Fruit fly (Drosophila melanogaster) S2 (cell line): ENCODE results near the gene AstCC.

Experiments used
- CG8478 ChIP-seq: fragments of >200 bp; optimal IDR thresholded peaks from 2 replicates; lab custom pipeline; 2018
- CTCF ChIP-seq, 2 experiments: fragments of >200 bp; optimal IDR thresholded peaks; 2 replicates each; lab custom pipeline; 2018

The AstCC gene

DNA sequence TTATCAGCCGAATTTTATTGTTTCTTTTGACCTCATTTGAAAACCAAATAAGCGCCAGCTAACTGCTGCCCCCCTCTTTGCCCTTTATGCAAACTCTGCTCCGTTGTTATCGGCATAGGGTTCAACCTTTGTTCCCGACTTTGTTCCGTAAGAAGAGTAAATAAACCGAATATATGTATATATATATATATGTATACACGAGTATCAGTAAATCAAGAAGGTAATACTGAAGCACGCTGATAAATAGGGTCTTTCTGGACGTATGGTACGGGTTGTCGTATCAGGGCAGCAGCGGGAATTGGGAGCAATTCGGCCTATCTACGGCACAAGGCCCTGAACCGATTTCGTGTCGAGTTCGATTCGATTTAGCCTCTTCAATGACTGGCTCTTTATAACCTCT, 46.1 kb downstream of the AstCC start:
- TF ChIP-seq CG8478 (lab: Kevin White, UChicago) = no peak

DNA sequence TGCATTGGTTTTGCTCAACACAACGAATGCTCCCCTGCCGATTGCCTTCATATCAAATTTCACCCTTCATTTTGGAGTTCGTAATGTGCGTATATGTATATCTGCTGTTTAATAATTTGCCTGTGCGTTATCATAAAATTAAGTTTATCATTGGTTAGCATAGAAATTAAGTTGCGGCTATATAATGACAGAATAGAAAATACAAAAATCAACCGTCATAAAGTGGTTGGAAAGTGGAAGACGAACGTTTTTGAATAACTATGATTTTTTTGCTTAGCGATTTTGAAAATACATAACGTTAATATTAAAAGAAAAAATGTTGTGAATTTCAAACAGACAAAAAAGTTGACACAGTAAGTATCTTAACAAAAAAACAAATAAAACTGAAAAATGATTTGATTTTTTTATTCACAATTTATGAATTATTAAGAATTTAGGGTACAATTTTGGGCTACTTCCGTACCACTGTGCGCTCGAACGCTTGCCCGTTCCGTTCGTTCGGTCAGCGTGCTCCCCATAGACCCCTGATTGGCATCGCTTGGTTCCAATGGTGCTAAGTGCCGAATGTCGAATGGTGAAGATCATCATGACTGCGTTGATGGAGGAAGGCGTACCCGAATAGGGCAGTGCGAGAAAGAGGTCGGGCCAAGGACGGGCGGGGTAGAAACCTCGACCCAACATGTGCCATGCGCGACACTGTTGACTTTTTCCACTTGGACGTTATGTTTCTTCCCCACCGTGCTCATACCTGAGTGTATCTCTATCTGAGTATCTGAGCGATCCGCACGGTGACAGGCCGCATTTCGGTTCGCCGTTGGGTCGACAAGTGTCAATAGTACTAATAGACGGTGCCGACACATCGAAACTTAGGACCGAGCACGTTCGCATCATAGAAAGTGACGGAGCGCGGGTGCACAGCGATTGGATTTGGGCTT, 47.2 kb downstream of the AstCC start:
- TF ChIP-seq CG8478 (lab: Kevin White, UChicago) = no peak
- no peak for TF ChIP-seq CTCF (optimal IDR thresholded peaks at IDR 0.05; lab: Kevin White, UChicago)

DNA sequence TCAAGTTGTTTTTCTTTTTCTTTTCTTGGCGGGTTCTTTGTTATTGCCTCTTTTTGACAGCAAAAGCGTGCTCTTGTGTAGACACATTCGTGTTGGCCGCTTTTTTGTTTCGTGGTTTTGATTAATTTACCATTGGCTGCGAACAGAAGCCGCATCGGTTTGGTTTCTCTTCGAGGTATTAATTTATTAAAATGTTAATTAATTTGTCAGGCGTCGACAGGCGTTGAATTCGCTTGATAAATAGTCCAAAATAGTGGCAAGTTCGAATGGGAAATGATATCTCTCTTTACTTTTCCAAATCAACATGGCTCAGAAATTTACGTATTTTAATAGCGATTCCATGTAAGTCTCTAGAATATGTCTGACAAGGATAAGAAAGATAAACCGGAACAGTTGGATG, 50.5 kb downstream of the AstCC start, which contains the start of gene CG18666:
Gene CG18666 (plus strand): TSS at position 301 of the 400 bp plus-strand sequence.
- TF ChIP-seq CG8478 (lab: Kevin White, UChicago) (no peak), CTCF (optimal IDR thresholded peaks at IDR 0.05; lab: Kevin White, UChicago) (no peak)
